Worm (Caenorhabditis elegans): Measurements from ENCODE around the gene Y62H9A.10.

DNA sequence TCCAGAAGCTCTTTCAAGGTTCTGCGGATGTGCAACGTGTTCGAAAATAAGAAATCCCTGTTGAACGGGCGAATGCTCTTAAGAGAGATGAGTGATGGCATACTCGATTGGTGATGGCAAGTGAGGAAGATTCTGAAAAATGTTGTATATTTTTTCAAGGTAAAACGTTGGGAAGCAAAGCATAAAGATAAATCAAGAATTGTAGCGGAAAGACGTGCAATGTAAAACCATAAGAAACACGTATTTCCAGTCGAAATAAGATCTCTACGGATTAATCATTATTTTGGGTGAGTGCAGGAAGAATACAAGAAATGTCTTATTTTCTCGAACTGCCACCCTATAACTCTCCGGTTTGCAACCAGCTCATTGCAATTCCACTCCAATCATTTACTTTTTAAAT, 33.3 kb downstream of the Y62H9A.10 start, which contains the start of gene dot-1.2:
- TF ChIP-seq elt-3 (tag; optimal IDR thresholded peaks at IDR 0.05) (no peak), nhr-237 (tag; optimal IDR thresholded peaks at IDR 0.05) (no peak), zip-8 (tag; optimal IDR thresholded peaks at IDR 0.05) (no peak), unc-39 (tag; optimal IDR thresholded peaks at IDR 0.05) (no peak), ztf-11 (tag; optimal IDR thresholded peaks at IDR 0.05) (no peak), ceh-43 (GFP tag; optimal IDR thresholded peaks at IDR 0.05) (no peak), unc-62 (GFP tag; optimal IDR thresholded peaks at IDR 0.05) (no peak), lin-13 (tag; optimal IDR thresholded peaks at IDR 0.05) (no peak), M03D4.4 (tag; optimal IDR thresholded peaks at IDR 0.05) (no peak), nhr-28 (tag; optimal IDR thresholded peaks at IDR 0.05) (no peak), pha-4 (tag; optimal IDR thresholded peaks at IDR 0.05) (no peak)
